Fruit fly (Drosophila melanogaster) whole organism, larva: Measurements from ENCODE around the gene Sc2.
A peak's percentile ranks its signal among the peaks of the same experiment; 100 is the strongest.

Experiments used
- noc ChIP-seq: fragments of 200-800 bp; sonication (Bioruptor generic); optimal IDR thresholded peaks from 3 replicates; lab custom pipeline; 2019; ENCODE audit warnings: missing biosample characterization, mild to moderate bottlenecking, missing genetic modification characterization, moderate library complexity

Gene Sc2

dm6 chr3L:3887392-3887791, 15.9 kb upstream of the Sc2 start:
- no peak for TF ChIP-seq noc (tag; lab: Kevin White, UChicago)

- no peak for TF ChIP-seq noc (tag; lab: Kevin White, UChicago)
Observed at dm6 chr3L:3890860-3891259, 12.4 kb upstream of the Sc2 start.

- TF ChIP-seq noc (tag; lab: Kevin White, UChicago), result peak; percentile 16
Observed at dm6 chr3L:3892154-3892624, 11.1 kb upstream of the Sc2 start, which contains the start of gene Fie. Gene Fie (plus strand): TSS chr3L:3892574.

- no peak for TF ChIP-seq noc (tag; lab: Kevin White, UChicago)
Observed at dm6 chr3L:3894413-3894812, 8.9 kb upstream of the Sc2 start.

dm6 chr3L:3896553-3897034, 6.7 kb upstream of the Sc2 start, which contains the start of the genes Gr63a and Lamtor4:
Gene Gr63a (minus strand): TSS chr3L:3896603.
Gene Lamtor4 (plus strand): TSS chr3L:3896900.
- no peak for TF ChIP-seq noc (tag; lab: Kevin White, UChicago)

dm6 chr3L:3898978-3899377, 4.3 kb upstream of the Sc2 start, which contains the start of gene Ccz1:
Gene Ccz1 (minus strand): TSS chr3L:3899156.
- TF ChIP-seq noc (tag; lab: Kevin White, UChicago), result no peak

- TF ChIP-seq noc (tag; lab: Kevin White, UChicago), result no peak
Observed at dm6 chr3L:3901865-3902490, 1.3 kb upstream of the Sc2 start.

dm6 chr3L:3902491-3903198, 647 bp upstream of the Sc2 start, which contains the start of gene Ubi-p63E:
Gene Ubi-p63E (minus strand): TSS chr3L:3903184.
- TF ChIP-seq noc (tag; lab: Kevin White, UChicago), result no peak

- no peak for TF ChIP-seq noc (tag; lab: Kevin White, UChicago)
Observed at dm6 chr3L:3905111-3905510, 1.8 kb downstream of the Sc2 start, which contains the start of gene ida. Gene ida (plus strand): TSS chr3L:3905344.

dm6 chr3L:3908838-3909810, 5.8 kb downstream of the Sc2 start:
- no peak for TF ChIP-seq noc (tag; lab: Kevin White, UChicago)

dm6 chr3L:3909831-3910230, 6.5 kb downstream of the Sc2 start, which contains the start of gene mge:
Gene mge (minus strand): TSS chr3L:3909931.
- TF ChIP-seq noc (tag; lab: Kevin White, UChicago), result no peak

dm6 chr3L:3912134-3912533, 8.8 kb downstream of the Sc2 start:
- TF ChIP-seq noc (tag; lab: Kevin White, UChicago), result no peak

dm6 chr3L:3923631-3924274, 20.5 kb downstream of the Sc2 start:
- peak; percentile 35 for TF ChIP-seq noc (tag; lab: Kevin White, UChicago)

dm6 chr3L:3925487-3925886, 22.2 kb downstream of the Sc2 start:
- TF ChIP-seq noc (tag; lab: Kevin White, UChicago), result peak; percentile 54
